Fruit fly (Drosophila melanogaster): ENCODE data around the gene CG13082.
A peak's percentile ranks its signal among the peaks of the same experiment; 100 is the strongest.

Gene CG13082

dm6 chr2L:19517154-19517814 is 20.9 kb upstream of the CG13082 start, which contains the start of gene Hasp (continued):
- TF ChIP-seq CG8290 (GFP tag; optimal IDR thresholded peaks at IDR 0.05), result peak; percentile 54
- no peak for TF ChIP-seq CG8290 (tag; optimal IDR thresholded peaks at IDR 0.05)
- TF ChIP-seq chn (GFP tag; optimal IDR thresholded peaks at IDR 0.05), result no peak
- no peak for TF ChIP-seq prd (optimal IDR thresholded peaks at IDR 0.05)
- TF ChIP-seq prd (GFP tag; IDR thresholded peaks at IDR 0.05), result peak; percentile 36
- TF ChIP-seq CG17829 (tag; optimal IDR thresholded peaks at IDR 0.05), result peak; percentile 62
- no peak for TF ChIP-seq CG4730 (GFP tag; IDR thresholded peaks at IDR 0.05)
- peak; percentile 29; the same call in 1 of the 2 replicates for TF ChIP-seq CG17328 (GFP tag; IDR thresholded peaks at IDR 0.05)
- no peak for TF ChIP-seq tap (tag; optimal IDR thresholded peaks at IDR 0.05)
- TF ChIP-seq H2.0 (GFP tag; IDR thresholded peaks at IDR 0.05), result 0 out of 2 replicates have a peak, but pooled peaks have one; percentile 19
- TF ChIP-seq sens (GFP tag), result peak; percentile 88
- peak; percentile 42 for TF ChIP-seq sug (tag; optimal IDR thresholded peaks at IDR 0.05)
- peak; percentile 92 for TF ChIP-seq Ets65A (GFP tag)
- peak; percentile 47; the same call in 1 of the 2 replicates for TF ChIP-seq cas (GFP tag; IDR thresholded peaks at IDR 0.05)
- peak; percentile 28 for TF ChIP-seq Dip3 (GFP tag; optimal IDR thresholded peaks at IDR 0.05)
- TF ChIP-seq E2f2 (GFP tag; IDR thresholded peaks at IDR 0.05), result peak; percentile 33
- 0 out of 3 replicates have a peak, but pooled peaks have one; percentile 10 for TF ChIP-seq Aef1 (GFP tag; IDR thresholded peaks at IDR 0.05)
- no peak for TF ChIP-seq CG17912 (GFP tag; optimal IDR thresholded peaks at IDR 0.05)
- TF ChIP-seq Meics (GFP tag; optimal IDR thresholded peaks at IDR 0.05), result peak; percentile 67
- TF ChIP-seq Gsc (GFP tag; IDR thresholded peaks at IDR 0.05), result no peak
- TF ChIP-seq CG2120 (GFP tag; optimal IDR thresholded peaks at IDR 0.05), result peak; percentile 39
- peak; percentile 68 for TF ChIP-seq CG16813 (GFP tag; IDR thresholded peaks at IDR 0.05; ENCODE audit: partially characterized antibody)
- peak in 1 of 2 experiments; percentile 45 for TF ChIP-seq Pdp1 (GFP tag; optimal IDR thresholded peaks at IDR 0.05)
- peak; percentile 5 for TF ChIP-seq B-H2 (GFP tag; optimal IDR thresholded peaks at IDR 0.05)
- peak; percentile 46 for TF ChIP-seq CG6854 (GFP tag; optimal IDR thresholded peaks at IDR 0.05)
- TF ChIP-seq CG13894 (tag; optimal IDR thresholded peaks at IDR 0.05), result peak; percentile 23
- no peak for TF ChIP-seq CG9797 (GFP tag; optimal IDR thresholded peaks at IDR 0.05)
- peak; percentile 2 for TF ChIP-seq CG3065 (GFP tag; optimal IDR thresholded peaks at IDR 0.05)
- peak; percentile 44; the same call in 1 of the 2 replicates for TF ChIP-seq ara (GFP tag; IDR thresholded peaks at IDR 0.05)
- TF ChIP-seq ATbp (GFP tag; optimal IDR thresholded peaks at IDR 0.05), result peak; percentile 44
- peak; percentile 72; the same call in 1 of the 4 replicates for TF ChIP-seq chinmo (GFP tag; IDR thresholded peaks at IDR 0.05; ENCODE audit: partially characterized antibody)
- no peak for TF ChIP-seq Sox100B (GFP tag; optimal IDR thresholded peaks at IDR 0.05)
- peak; percentile 26 for TF ChIP-seq CG13775 (GFP tag; optimal IDR thresholded peaks at IDR 0.05)
- TF ChIP-seq crp (GFP tag; optimal IDR thresholded peaks at IDR 0.05), result no peak
- TF ChIP-seq bbx (GFP tag; IDR thresholded peaks at IDR 0.05; ENCODE audit: partially characterized antibody), result peak; percentile 89
- TF ChIP-seq CG9215 (GFP tag; IDR thresholded peaks at IDR 0.05), result no peak
- TF ChIP-seq CG12942 (GFP tag; optimal IDR thresholded peaks at IDR 0.05), result peak; percentile 46
- peak; percentile 16 for TF ChIP-seq pzg (GFP tag; optimal IDR thresholded peaks at IDR 0.05)
- TF ChIP-seq CG14441 (GFP tag; IDR thresholded peaks at IDR 0.05), result peak; percentile 53; the same call in 1 of the 2 replicates
- TF ChIP-seq PHDP (tag; optimal IDR thresholded peaks at IDR 0.05), result peak; percentile 61
- TF ChIP-seq B-H1 (GFP tag; IDR thresholded peaks at IDR 0.05), result no peak
- no peak; the same call in 1 of the 2 replicates for TF ChIP-seq Atf6 (GFP tag; IDR thresholded peaks at IDR 0.05)
- TF ChIP-seq danr (GFP tag; IDR thresholded peaks at IDR 0.05), result no peak
- no peak for TF ChIP-seq CG8478 (optimal IDR thresholded peaks at IDR 0.05)
- TF ChIP-seq ssp (GFP tag; IDR thresholded peaks at IDR 0.05), result 0 out of 2 replicates have a peak, but pooled peaks have one; percentile 23
- TF ChIP-seq CG4707 (GFP tag; optimal IDR thresholded peaks at IDR 0.05), result peak; percentile 79
- TF ChIP-seq CG18011 (GFP tag; optimal IDR thresholded peaks at IDR 0.05), result peak; percentile 12
- TF ChIP-seq lmd (GFP tag; IDR thresholded peaks at IDR 0.05), result peak; percentile 58; the same call in 1 of the 2 replicates
- peak; percentile 94 for TF ChIP-seq HLH4C (GFP tag; IDR thresholded peaks at IDR 0.05; ENCODE audit: partially characterized antibody)
- TF ChIP-seq Dad (GFP tag; optimal IDR thresholded peaks at IDR 0.05), result peak; percentile 18
